Worm (Caenorhabditis elegans) whole organism, L1 larva: Measurements from ENCODE around the gene hpo-8.

Experiments used
- blmp-1 ChIP-seq: fragments of 150-350 bp; optimal IDR thresholded peaks from 2 replicates; lab custom pipeline; 2014; ENCODE audit warnings: missing biosample characterization, missing genetic modification characterization
- ceh-82 ChIP-seq, 3 experiments: fragments of 150-350 bp in 1 of 3; sonication (generic microtip) in 2 of 3; optimal IDR thresholded peaks; 2 replicates each; lab custom pipeline; 2014 to 2017; ENCODE audit warnings: missing biosample characterization in 3 of 3, missing genetic modification characterization in 3 of 3
- ceh-90 ChIP-seq: sonication (generic microtip); optimal IDR thresholded peaks from 2 replicates; lab custom pipeline; 2016; ENCODE audit warnings: missing genetic modification characterization, missing compliant biosample characterization
- dpl-1 ChIP-seq, 3 experiments: fragments of 150-350 bp in 2 of 3; sonication (generic microtip) in 1 of 3; optimal IDR thresholded peaks; 2 replicates each; lab custom pipeline; 2014 to 2017; ENCODE audit warnings: missing biosample characterization in 3 of 3, missing genetic modification characterization in 3 of 3, missing genetic modification reagents in 3 of 3
- dsc-1 ChIP-seq: sonication (generic microtip); optimal IDR thresholded peaks from 2 replicates; lab custom pipeline; 2016; ENCODE audit warnings: mild to moderate bottlenecking, missing genetic modification characterization, missing compliant biosample characterization
- efl-1 ChIP-seq, 4 experiments: fragments of 150-350 bp; optimal IDR thresholded peaks in 3 of 4; peaks in 1 of 4; 1 replicate in 1 of 4; 2 replicates in 3 of 4; lab custom pipeline; 2014; ENCODE audit warnings: missing biosample characterization in 2 of 4, missing genetic modification characterization in 2 of 4, missing genetic modification reagents in 2 of 4
- efl-3 ChIP-seq: fragments of 200-800 bp; sonication (Bioruptor generic); optimal IDR thresholded peaks from 2 replicates; lab custom pipeline; 2018; ENCODE audit warnings: mild to moderate bottlenecking, missing genetic modification characterization, missing compliant biosample characterization
- egl-13 ChIP-seq: sonication (generic microtip); optimal IDR thresholded peaks from 2 replicates; lab custom pipeline; 2016; ENCODE audit warnings: missing genotype, missing genetic modification reagents, missing genetic modification characterization, missing compliant biosample characterization
- elt-3 ChIP-seq, 6 experiments: fragments of 150-350 bp in 1 of 6; sonication (generic microtip); optimal IDR thresholded peaks; 2 replicates each; lab custom pipeline; 2017 to 2018; ENCODE audit warnings: missing biosample characterization in 6 of 6, missing genetic modification characterization in 6 of 6, inconsistent platforms in 1 of 6
- ets-5 ChIP-seq: fragments of 200-800 bp; sonication (Bioruptor generic); IDR thresholded peaks from 2 replicates; pipeline ENCODE4 v1.3.6; 2022; ENCODE audit warnings: missing genetic modification characterization, missing compliant biosample characterization
- fkh-4 ChIP-seq: sonication (generic microtip); optimal IDR thresholded peaks from 2 replicates; lab custom pipeline; 2016; ENCODE audit warnings: missing compliant biosample characterization, missing genetic modification characterization, borderline replicate concordance
- fkh-8 ChIP-seq: sonication (generic microtip); optimal IDR thresholded peaks from 2 replicates; lab custom pipeline; 2016; ENCODE audit warnings: mild to moderate bottlenecking, missing genetic modification characterization, missing compliant biosample characterization
- fos-1 ChIP-seq: fragments of 150-350 bp; optimal IDR thresholded peaks from 2 replicates; lab custom pipeline; 2014; ENCODE audit warnings: missing biosample characterization, missing genetic modification characterization
- grh-1 ChIP-seq: fragments of 200-800 bp; sonication (Bioruptor generic); IDR thresholded peaks from 2 replicates; pipeline ENCODE4 v1.3.6; 2022; ENCODE audit warnings: missing genetic modification reagents, missing genetic modification characterization, missing compliant biosample characterization
- isw-1 ChIP-seq: fragments of 200-800 bp; sonication (Bioruptor generic); IDR thresholded peaks from 2 replicates; pipeline ENCODE4 v1.3.6; 2022; ENCODE audit warnings: missing genetic modification characterization, missing compliant biosample characterization
- lin-13 ChIP-seq: fragments of 150-350 bp; optimal IDR thresholded peaks from 2 replicates; lab custom pipeline; 2014; ENCODE audit warnings: missing biosample characterization, missing genetic modification reagents, missing genetic modification characterization
- lin-14 ChIP-seq: fragments of 200-800 bp; sonication (Bioruptor generic); optimal IDR thresholded peaks from 2 replicates; lab custom pipeline; 2018; ENCODE audit warnings: mild to moderate bottlenecking, missing genetic modification characterization, moderate library complexity, missing compliant biosample characterization
- lin-35 ChIP-seq, 2 experiments: fragments of 150-350 bp; optimal IDR thresholded peaks; 2 replicates each; lab custom pipeline; 2014; ENCODE audit warnings: missing biosample characterization in 2 of 2, missing genetic modification characterization in 2 of 2, missing genetic modification reagents in 2 of 2
- lir-3 ChIP-seq: sonication (generic microtip); optimal IDR thresholded peaks from 2 replicates; lab custom pipeline; 2016; ENCODE audit warnings: mild to moderate bottlenecking, missing genetic modification characterization, moderate library complexity, missing compliant biosample characterization; ENCODE audit not compliant: poor library complexity
- lsy-2 ChIP-seq, 2 experiments: fragments of 150-350 bp; optimal IDR thresholded peaks; 2 replicates each; lab custom pipeline; 2014; ENCODE audit warnings: missing biosample characterization in 2 of 2, missing genetic modification characterization in 2 of 2
- mdl-1 ChIP-seq, 2 experiments: fragments of 150-350 bp; optimal IDR thresholded peaks; 2 replicates each; lab custom pipeline; 2014 to 2017; ENCODE audit warnings: missing biosample characterization in 2 of 2, missing genetic modification characterization in 2 of 2, inconsistent platforms in 1 of 2
- mep-1 ChIP-seq: fragments of 150-350 bp; optimal IDR thresholded peaks from 2 replicates; lab custom pipeline; 2014; ENCODE audit warnings: missing biosample characterization, missing genetic modification characterization
- nhr-20 ChIP-seq: sonication (generic microtip); optimal IDR thresholded peaks from 2 replicates; lab custom pipeline; 2016; ENCODE audit warnings: mild to moderate bottlenecking, missing genetic modification characterization, missing compliant biosample characterization
- nhr-47 ChIP-seq: sonication (generic microtip); optimal IDR thresholded peaks from 2 replicates; lab custom pipeline; 2016; ENCODE audit warnings: mild to moderate bottlenecking, missing genetic modification characterization, moderate library complexity, missing compliant biosample characterization
- nhr-71 ChIP-seq: sonication (generic microtip); optimal IDR thresholded peaks from 2 replicates; lab custom pipeline; 2016; ENCODE audit warnings: mild to moderate bottlenecking, missing genetic modification characterization, moderate library complexity, missing compliant biosample characterization
- nhr-85 ChIP-seq: sonication (generic microtip); peaks from one replicate; lab custom pipeline; 2016; ENCODE audit warnings: missing genetic modification characterization, inconsistent platforms, missing compliant biosample characterization
- nhr-90 ChIP-seq: sonication (generic microtip); optimal IDR thresholded peaks from 2 replicates; lab custom pipeline; 2016; ENCODE audit warnings: mild to moderate bottlenecking, missing genetic modification characterization, missing compliant biosample characterization; ENCODE audit not compliant: poor library complexity
- pax-3 ChIP-seq: fragments of 200-800 bp; sonication (Bioruptor generic); optimal IDR thresholded peaks from 2 replicates; lab custom pipeline; 2018; ENCODE audit warnings: mild to moderate bottlenecking, missing genetic modification characterization, moderate library complexity, missing compliant biosample characterization
- rnt-1 ChIP-seq: sonication (generic microtip); optimal IDR thresholded peaks from 2 replicates; lab custom pipeline; 2016; ENCODE audit warnings: mild to moderate bottlenecking, missing genetic modification characterization, moderate library complexity, missing compliant biosample characterization
- snpc-4 ChIP-seq: fragments of 150-350 bp; optimal IDR thresholded peaks from 2 replicates; lab custom pipeline; 2014; ENCODE audit warnings: missing biosample characterization, missing genetic modification characterization
- snu-23 ChIP-seq: sonication (generic microtip); optimal IDR thresholded peaks from 2 replicates; lab custom pipeline; 2016; ENCODE audit warnings: missing genetic modification characterization, missing compliant biosample characterization
- sup-37 ChIP-seq: fragments of 200-800 bp; sonication (Bioruptor generic); optimal IDR thresholded peaks from 2 replicates; lab custom pipeline; 2018; ENCODE audit warnings: mild to moderate bottlenecking, missing genetic modification characterization, missing compliant biosample characterization
- swsn-7 ChIP-seq: sonication (generic microtip); optimal IDR thresholded peaks from 2 replicates; lab custom pipeline; 2016; ENCODE audit warnings: missing genetic modification characterization, missing compliant biosample characterization
- tlp-1 ChIP-seq: fragments of 150-350 bp; optimal IDR thresholded peaks from 2 replicates; lab custom pipeline; 2014; ENCODE audit warnings: missing biosample characterization, missing genetic modification characterization
- unc-130 ChIP-seq: fragments of 150-350 bp; optimal IDR thresholded peaks from 2 replicates; lab custom pipeline; 2017; ENCODE audit warnings: missing biosample characterization, missing genetic modification characterization, inconsistent platforms
- unc-62 ChIP-seq: fragments of 150-350 bp; optimal IDR thresholded peaks from 2 replicates; lab custom pipeline; 2014; ENCODE audit warnings: missing biosample characterization, missing genetic modification reagents, missing genetic modification characterization
- unc-86 ChIP-seq: sonication (generic microtip); optimal IDR thresholded peaks from 2 replicates; lab custom pipeline; 2016; ENCODE audit warnings: missing genetic modification characterization, missing compliant biosample characterization
- xbp-1 ChIP-seq: sonication (generic microtip); optimal IDR thresholded peaks from 2 replicates; lab custom pipeline; 2016; ENCODE audit warnings: missing genetic modification characterization, missing compliant biosample characterization
- zag-1 ChIP-seq: fragments of 150-350 bp; optimal IDR thresholded peaks from 2 replicates; lab custom pipeline; 2014; ENCODE audit warnings: missing biosample characterization, missing genetic modification characterization
- zip-4 ChIP-seq: fragments of 200-800 bp; sonication (Bioruptor generic); optimal IDR thresholded peaks from 2 replicates; lab custom pipeline; 2018; ENCODE audit warnings: mild to moderate bottlenecking, missing genetic modification characterization, moderate library complexity, missing compliant biosample characterization
- ztf-11 ChIP-seq, 2 experiments: sonication (generic microtip); optimal IDR thresholded peaks; 2 replicates each; lab custom pipeline; 2016 to 2017; ENCODE audit warnings: missing genetic modification characterization in 2 of 2, missing biosample characterization in 1 of 2, missing compliant biosample characterization in 1 of 2
- ztf-4 ChIP-seq: fragments of 150-350 bp; optimal IDR thresholded peaks from 2 replicates; lab custom pipeline; 2014; ENCODE audit warnings: missing biosample characterization, missing genetic modification characterization

hpo-8 gene

ce11 chrV:6792973-6793372 lies 46.1 kb upstream of the hpo-8 start (continued):
- TF ChIP-seq sup-37 = no peak
- TF ChIP-seq ets-5 (GFP tag; lab: Robert Waterston, UW) = no peak
- peak in 1 of 2 experiments; percentile 41 for TF ChIP-seq lsy-2 (tag; optimal IDR thresholded peaks at IDR 0.05; lab: Kevin White, UChicago)
- TF ChIP-seq nhr-90 = no peak
- TF ChIP-seq unc-130 (tag; lab: Kevin White, UChicago) = no peak
- TF ChIP-seq zag-1 = no peak
- TF ChIP-seq pax-3 (tag; lab: Kevin White, UChicago) = no peak
- TF ChIP-seq isw-1 (GFP tag; lab: Robert Waterston, UW) = no peak
- no peak for TF ChIP-seq nhr-71 (tag; lab: Kevin White, UChicago)
- TF ChIP-seq ceh-90 = no peak
- no peak for TF ChIP-seq ztf-11 (tag; optimal IDR thresholded peaks at IDR 0.05; lab: Kevin White, UChicago)

- TF ChIP-seq snpc-4 (tag; lab: Kevin White, UChicago) (peak; percentile 24), xbp-1 (tag; lab: Kevin White, UChicago) (no peak), tlp-1 (tag; lab: Kevin White, UChicago) (no peak), ceh-82 (tag; optimal IDR thresholded peaks at IDR 0.05; lab: Kevin White, UChicago) (peak in 1 of 3 experiments; percentile 23), egl-13 (no peak), lin-14 (GFP tag; lab: Kevin White, UChicago) (peak; percentile 74), unc-86 (tag; lab: Kevin White, UChicago) (peak; percentile 1), lin-35 (GFP tag; optimal IDR thresholded peaks at IDR 0.05; lab: Kevin White, UChicago) (peak in 1 of 2 experiments; percentile 3), nhr-71 (tag; lab: Kevin White, UChicago) (peak; percentile 36), swsn-7 (tag; lab: Kevin White, UChicago) (peak; percentile 21), nhr-47 (tag; lab: Kevin White, UChicago) (peak; percentile 12), efl-1 (optimal IDR thresholded peaks at IDR 0.05; lab: Kevin White, UChicago) (peak; percentile 3 to 8), efl-1 (GFP tag; optimal IDR thresholded peaks at IDR 0.05 in 1 of 2; lab: Kevin White, UChicago) (peak in 1 of 2 experiments; percentile 49), fkh-8 (peak; percentile 64), lsy-2 (tag; optimal IDR thresholded peaks at IDR 0.05; lab: Kevin White, UChicago) (peak in 1 of 2 experiments; percentile 22)
- TF ChIP-seq, all 84 proteins: peak for 11
Observed at ce11 chrV:6793744-6794239, 45.3 kb upstream of the hpo-8 start, which contains the start of gene ZC404.1. TSS of gene ZC404.1 (plus strand) at chrV:6794189.

ce11 chrV:6796264-6796663 lies 42.8 kb upstream of the hpo-8 start:
- TF ChIP-seq snu-23 (peak; percentile 1), egl-13 (no peak), snpc-4 (tag; lab: Kevin White, UChicago) (no peak), isw-1 (GFP tag; lab: Robert Waterston, UW) (no peak), nhr-85 (peak; percentile 84), lin-13 (no peak), efl-3 (GFP tag; lab: Kevin White, UChicago) (no peak), unc-130 (tag; lab: Kevin White, UChicago) (no peak), blmp-1 (peak; percentile 10), fkh-4 (tag; lab: Kevin White, UChicago) (no peak), ztf-4 (tag; lab: Kevin White, UChicago) (no peak), fos-1 (no peak), elt-3 (tag; optimal IDR thresholded peaks at IDR 0.05; lab: Kevin White, UChicago) (no peak), rnt-1 (tag; lab: Kevin White, UChicago) (peak; percentile 2), unc-62 (GFP tag; lab: Kevin White, UChicago) (no peak), xbp-1 (tag; lab: Kevin White, UChicago) (peak; percentile 13), nhr-20 (peak; percentile 32)

- peak; percentile 26 to 31 for TF ChIP-seq efl-1 (optimal IDR thresholded peaks at IDR 0.05; lab: Kevin White, UChicago)
- peak; percentile 7 to 93 for TF ChIP-seq efl-1 (GFP tag; optimal IDR thresholded peaks at IDR 0.05 in 1 of 2; lab: Kevin White, UChicago)
- TF ChIP-seq mdl-1 (tag; optimal IDR thresholded peaks at IDR 0.05; lab: Kevin White, UChicago) = peak in 1 of 2 experiments; percentile 18
- TF ChIP-seq snu-23 = peak; percentile 55
- TF ChIP-seq lin-35 (GFP tag; optimal IDR thresholded peaks at IDR 0.05; lab: Kevin White, UChicago) = peak in 1 of 2 experiments; percentile 12
- TF ChIP-seq nhr-71 (tag; lab: Kevin White, UChicago) = peak; percentile 20
- peak; percentile 8 for TF ChIP-seq dsc-1 (tag; lab: Kevin White, UChicago)
- TF ChIP-seq nhr-47 (tag; lab: Kevin White, UChicago) = peak; percentile 6
- peak; percentile 3 to 13 for TF ChIP-seq lsy-2 (tag; optimal IDR thresholded peaks at IDR 0.05; lab: Kevin White, UChicago)
- TF ChIP-seq lir-3 (tag; lab: Kevin White, UChicago) = no peak
- TF ChIP-seq unc-86 (tag; lab: Kevin White, UChicago) = peak; percentile 12
- peak; percentile 10 for TF ChIP-seq snpc-4 (tag; lab: Kevin White, UChicago)
- peak; percentile 6 for TF ChIP-seq xbp-1 (tag; lab: Kevin White, UChicago)
- peak; percentile 8 for TF ChIP-seq swsn-7 (tag; lab: Kevin White, UChicago)
- TF ChIP-seq nhr-90 = no peak
- peak; percentile 22 for TF ChIP-seq nhr-20
- peak; percentile 16 for TF ChIP-seq nhr-85
- no peak for TF ChIP-seq zip-4 (GFP tag; lab: Kevin White, UChicago)
- TF ChIP-seq ceh-82 (tag; optimal IDR thresholded peaks at IDR 0.05; lab: Kevin White, UChicago) = peak in 2 of 3 experiments; percentile 3 to 33
- TF ChIP-seq blmp-1 = peak; percentile 57
- peak; percentile 34 for TF ChIP-seq rnt-1 (tag; lab: Kevin White, UChicago)
- TF ChIP-seq grh-1 = no peak
- TF ChIP-seq mep-1 (tag; lab: Kevin White, UChicago) = peak; percentile 68
- TF ChIP-seq dpl-1 (GFP tag; optimal IDR thresholded peaks at IDR 0.05; lab: Kevin White, UChicago) = peak in 1 of 3 experiments; percentile 4
Observed at ce11 chrV:6796894-6797293, 42.2 kb upstream of the hpo-8 start.
